Worm (Caenorhabditis elegans) whole organism, L4 larva: Measurements from ENCODE around the gene rps-16.
A peak's percentile ranks its signal among the peaks of the same experiment; 100 is the strongest.

Source experiments
- F10B5.3 ChIP-seq: sonication (generic microtip); optimal IDR thresholded peaks from 2 replicates; lab custom pipeline; 2016; ENCODE audit warnings: mild to moderate bottlenecking, missing genetic modification characterization, missing compliant biosample characterization
- F26F4.8 ChIP-seq: fragments of 200-800 bp; sonication (Bioruptor generic); conservative IDR thresholded peaks from 2 replicates; pipeline ENCODE4 v1.3.6; 2022; ENCODE audit warnings: missing genetic modification characterization, missing compliant biosample characterization
- F37D6.2 ChIP-seq: sonication (generic microtip); optimal IDR thresholded peaks from 2 replicates; lab custom pipeline; 2016; ENCODE audit warnings: mild to moderate bottlenecking, missing genetic modification characterization, missing compliant biosample characterization
- F44E2.7 ChIP-seq: fragments of 200-800 bp; sonication (Bioruptor generic); IDR thresholded peaks from 2 replicates; pipeline ENCODE4 v2.1.2; 2022; ENCODE audit warnings: missing genetic modification characterization, missing compliant biosample characterization
- Y48G9A.11 ChIP-seq: fragments of 200-800 bp; sonication (Bioruptor generic); IDR thresholded peaks from 2 replicates; pipeline ENCODE4 v1.3.6; 2022; ENCODE audit warnings: missing genetic modification reagents, missing genetic modification characterization, missing compliant biosample characterization
- Y5F2A.4 ChIP-seq: fragments of 200-800 bp; sonication (Bioruptor generic); optimal IDR thresholded peaks from 2 replicates; lab custom pipeline; 2018; ENCODE audit warnings: mild to moderate bottlenecking, missing genetic modification characterization, missing compliant biosample characterization
- Y75B8A.6 ChIP-seq: fragments of 200-800 bp; sonication (Bioruptor generic); IDR thresholded peaks from 2 replicates; pipeline ENCODE4 v1.3.6; 2022; ENCODE audit warnings: missing genetic modification reagents, missing genetic modification characterization, missing compliant biosample characterization
- ZK337.2 ChIP-seq: fragments of 200-800 bp; sonication (Bioruptor generic); IDR thresholded peaks from 2 replicates; pipeline ENCODE4 v1.3.6; 2022; ENCODE audit warnings: missing genetic modification reagents, missing genetic modification characterization, missing compliant biosample characterization
- ZK546.5 ChIP-seq, 2 experiments: sonication (generic microtip); optimal IDR thresholded peaks; 2 replicates each; lab custom pipeline; 2017; ENCODE audit warnings: missing biosample characterization in 2 of 2, missing genetic modification characterization in 2 of 2
- ama-1 ChIP-seq: fragments of 150-350 bp; optimal IDR thresholded peaks from 2 replicates; lab custom pipeline; 2014; ENCODE audit warnings: inconsistent platforms, mixed read lengths
- attf-4 ChIP-seq: sonication (generic microtip); optimal IDR thresholded peaks from 3 replicates; lab custom pipeline; 2017; ENCODE audit warnings: missing biosample characterization, missing genetic modification characterization
- ceh-32 ChIP-seq: sonication (generic microtip); optimal IDR thresholded peaks from 2 replicates; lab custom pipeline; 2016; ENCODE audit warnings: mild to moderate bottlenecking, missing genetic modification characterization, missing compliant biosample characterization; ENCODE audit not compliant: poor library complexity
- ctbp-1 ChIP-seq: fragments of 200-800 bp; sonication (Bioruptor generic); IDR thresholded peaks from 2 replicates; pipeline ENCODE4 v1.3.6; 2022; ENCODE audit warnings: missing genetic modification reagents, missing genetic modification characterization, missing compliant biosample characterization
- daf-12 ChIP-seq: fragments of 150-350 bp; optimal IDR thresholded peaks from 2 replicates; lab custom pipeline; 2014; ENCODE audit warnings: missing biosample characterization, missing genetic modification reagents, missing genetic modification characterization
- dmd-9 ChIP-seq: fragments of 200-800 bp; sonication (Bioruptor generic); IDR thresholded peaks from 2 replicates; pipeline ENCODE4 v1.3.6; 2022; ENCODE audit warnings: missing genetic modification reagents, missing genetic modification characterization, missing compliant biosample characterization
- dpl-1 ChIP-seq: fragments of 150-350 bp; optimal IDR thresholded peaks from 2 replicates; lab custom pipeline; 2014; ENCODE audit warnings: missing biosample characterization, missing genetic modification reagents, missing genetic modification characterization
- dve-1 ChIP-seq: sonication (generic microtip); optimal IDR thresholded peaks from 2 replicates; lab custom pipeline; 2017; ENCODE audit warnings: antibody characterized with exemption, mild to moderate bottlenecking, missing genetic modification characterization, missing compliant biosample characterization; ENCODE audit not compliant: insufficient read depth
- fkh-10 ChIP-seq: fragments of 150-350 bp; optimal IDR thresholded peaks from 2 replicates; lab custom pipeline; 2014; ENCODE audit warnings: missing biosample characterization, missing genetic modification reagents, missing genetic modification characterization
- fos-1 ChIP-seq: fragments of 150-350 bp; optimal IDR thresholded peaks from 2 replicates; lab custom pipeline; 2014; ENCODE audit warnings: missing biosample characterization, missing genetic modification characterization
- hif-1 ChIP-seq, 2 experiments: sonication (generic microtip); optimal IDR thresholded peaks; 2 replicates each; lab custom pipeline; 2016 to 2017; ENCODE audit warnings: missing compliant biosample characterization in 2 of 2, missing genetic modification characterization in 2 of 2, missing genetic modification reagents in 2 of 2, missing genotype in 2 of 2, mild to moderate bottlenecking in 1 of 2
- hlh-11 ChIP-seq: fragments of 200-800 bp; sonication (Bioruptor generic); optimal IDR thresholded peaks from 2 replicates; lab custom pipeline; 2018; ENCODE audit warnings: mild to moderate bottlenecking, missing genetic modification characterization, missing compliant biosample characterization
- hlh-30 ChIP-seq: sonication (generic microtip); optimal IDR thresholded peaks from 2 replicates; lab custom pipeline; 2017; ENCODE audit warnings: antibody characterized with exemption, mild to moderate bottlenecking, missing genetic modification characterization, missing compliant biosample characterization; ENCODE audit not compliant: insufficient read depth
- jun-1 ChIP-seq: fragments of 150-350 bp; optimal IDR thresholded peaks from 2 replicates; lab custom pipeline; 2014; ENCODE audit warnings: missing biosample characterization, missing genetic modification reagents, missing genetic modification characterization
- lin-13 ChIP-seq: fragments of 150-350 bp; optimal IDR thresholded peaks from 2 replicates; lab custom pipeline; 2014; ENCODE audit warnings: missing biosample characterization, missing genetic modification reagents, missing genetic modification characterization
- lin-39 ChIP-seq: fragments of 150-350 bp; optimal IDR thresholded peaks from 2 replicates; lab custom pipeline; 2014; ENCODE audit warnings: missing biosample characterization, missing genetic modification reagents, missing genetic modification characterization
- lir-3 ChIP-seq: sonication (generic microtip); optimal IDR thresholded peaks from 2 replicates; lab custom pipeline; 2016; ENCODE audit warnings: mild to moderate bottlenecking, missing genetic modification characterization, missing compliant biosample characterization
- madf-9 ChIP-seq: fragments of 200-800 bp; sonication (Bioruptor generic); conservative IDR thresholded peaks from 2 replicates; pipeline ENCODE4 v1.3.6; 2022; ENCODE audit warnings: missing genetic modification reagents, missing genetic modification characterization, missing compliant biosample characterization
- mxl-2 ChIP-seq: fragments of 200-800 bp; sonication (Bioruptor generic); conservative IDR thresholded peaks from 2 replicates; pipeline ENCODE4 v1.3.6; 2022; ENCODE audit warnings: missing genetic modification reagents, missing genetic modification characterization, missing compliant biosample characterization
- nhr-11 ChIP-seq: fragments of 150-350 bp; optimal IDR thresholded peaks from 2 replicates; lab custom pipeline; 2014; ENCODE audit warnings: missing biosample characterization, missing genetic modification characterization
- nhr-111 ChIP-seq: fragments of 200-800 bp; sonication (Bioruptor generic); optimal IDR thresholded peaks from 2 replicates; lab custom pipeline; 2018; ENCODE audit warnings: mild to moderate bottlenecking, missing genetic modification characterization, missing compliant biosample characterization
- nhr-48 ChIP-seq: sonication (generic microtip); optimal IDR thresholded peaks from 2 replicates; lab custom pipeline; 2016; ENCODE audit warnings: mild to moderate bottlenecking, missing genetic modification characterization, missing compliant biosample characterization
- nhr-6 ChIP-seq: fragments of 150-350 bp; optimal IDR thresholded peaks from 2 replicates; lab custom pipeline; 2014; ENCODE audit warnings: missing biosample characterization, missing genetic modification characterization
- nhr-76 ChIP-seq: fragments of 150-350 bp; optimal IDR thresholded peaks from 2 replicates; lab custom pipeline; 2014; ENCODE audit warnings: missing biosample characterization, missing genetic modification characterization
- rbr-2 ChIP-seq: sonication (generic microtip); optimal IDR thresholded peaks from 2 replicates; lab custom pipeline; 2016; ENCODE audit warnings: missing genotype, missing genetic modification characterization, missing compliant biosample characterization
- set-16 ChIP-seq: fragments of 200-800 bp; sonication (Bioruptor generic); IDR thresholded peaks from 2 replicates; pipeline ENCODE4 v1.3.6; 2022; ENCODE audit warnings: missing genetic modification reagents, missing genetic modification characterization, missing compliant biosample characterization
- spr-3 ChIP-seq: fragments of 200-800 bp; sonication (Bioruptor generic); optimal IDR thresholded peaks from 2 replicates; lab custom pipeline; 2018; ENCODE audit warnings: mild to moderate bottlenecking, missing genetic modification characterization, missing compliant biosample characterization
- tra-1 ChIP-seq: fragments of 200-800 bp; sonication (Bioruptor generic); IDR thresholded peaks from 2 replicates; pipeline ENCODE4 v1.3.6; 2022; ENCODE audit warnings: missing genetic modification reagents, missing genetic modification characterization, missing compliant biosample characterization
- unc-130 ChIP-seq: sonication (generic microtip); optimal IDR thresholded peaks from 2 replicates; lab custom pipeline; 2016; ENCODE audit warnings: missing genetic modification reagents, missing genetic modification characterization, missing compliant biosample characterization
- unc-62 ChIP-seq, 3 experiments: fragments of 150-350 bp in 1 of 3; sonication (generic microtip); optimal IDR thresholded peaks in 2 of 3; peaks in 1 of 3; 1 replicate in 1 of 3; 2 replicates in 2 of 3; lab custom pipeline; 2014 to 2017; ENCODE audit warnings: missing biosample characterization in 3 of 3, missing genetic modification characterization in 3 of 3, missing genetic modification reagents in 3 of 3, missing genotype in 1 of 3
- vab-7 ChIP-seq: fragments of 200-800 bp; sonication (Bioruptor generic); IDR thresholded peaks from 2 replicates; pipeline ENCODE4 v1.3.6; 2022; ENCODE audit warnings: missing genetic modification reagents, missing genetic modification characterization, missing compliant biosample characterization
- zfp-2 ChIP-seq: sonication (generic microtip); optimal IDR thresholded peaks from 2 replicates; lab custom pipeline; 2016; ENCODE audit warnings: mild to moderate bottlenecking, missing genetic modification characterization, missing compliant biosample characterization
- zip-11 ChIP-seq: fragments of 200-800 bp; sonication (Bioruptor generic); IDR thresholded peaks from 2 replicates; pipeline ENCODE4 v1.3.6; 2022; ENCODE audit warnings: missing genetic modification characterization, missing compliant biosample characterization
- zip-2 ChIP-seq: fragments of 150-350 bp; optimal IDR thresholded peaks from 2 replicates; lab custom pipeline; 2014; ENCODE audit warnings: missing biosample characterization, missing genetic modification characterization

The rps-16 gene

ce11 chrV:15012542-15013301 lies 12.4 kb upstream of the rps-16 start (continued):
- TF ChIP-seq F44E2.7 (GFP tag; lab: Robert Waterston, UW) (no peak), hlh-11 (peak; percentile 16), jun-1 (tag; lab: Kevin White, UChicago) (no peak), vab-7 (GFP tag; lab: Robert Waterston, UW) (peak; percentile 60), zfp-2 (no peak), fos-1 (tag; lab: Kevin White, UChicago) (no peak), nhr-6 (tag; lab: Kevin White, UChicago) (no peak), lir-3 (no peak), zip-11 (GFP tag; lab: Robert Waterston, UW) (no peak), F37D6.2 (tag; lab: Kevin White, UChicago) (no peak), nhr-11 (tag; lab: Kevin White, UChicago) (no peak), F26F4.8 (GFP tag; lab: Robert Waterston, UW) (no peak), hlh-30 (peak; percentile 29), set-16 (GFP tag; lab: Robert Waterston, UW) (no peak), dmd-9 (GFP tag; lab: Robert Waterston, UW) (no peak), lin-13 (GFP tag; lab: Kevin White, UChicago) (no peak)

- TF ChIP-seq Y5F2A.4 (GFP tag; lab: Kevin White, UChicago) (no peak), ama-1 (lab: Kevin White, UChicago) (peak; percentile 42)
Measured at ce11 chrV:15011560-15011959, 11.2 kb upstream of the rps-16 start, which contains the start of gene nmr-2. TSS of gene nmr-2 (minus strand) at chrV:15011660.

ce11 chrV:15004800-15005199 lies 4.5 kb upstream of the rps-16 start, which contains the start of gene hrde-2:
TSS of gene hrde-2 (plus strand) at chrV:15005100.
- TF ChIP-seq attf-4 (tag; lab: Kevin White, UChicago) (no peak), ama-1 (lab: Kevin White, UChicago) (no peak), ZK546.5 (tag; optimal IDR thresholded peaks at IDR 0.05; lab: Kevin White, UChicago) (no peak), set-16 (GFP tag; lab: Robert Waterston, UW) (no peak), rbr-2 (tag; lab: Kevin White, UChicago) (no peak), F44E2.7 (GFP tag; lab: Robert Waterston, UW) (no peak), madf-9 (GFP tag; lab: Robert Waterston, UW) (no peak), jun-1 (tag; lab: Kevin White, UChicago) (no peak), ctbp-1 (GFP tag; lab: Robert Waterston, UW) (no peak), zip-2 (tag; lab: Kevin White, UChicago) (no peak), nhr-6 (tag; lab: Kevin White, UChicago) (no peak), nhr-76 (tag; lab: Kevin White, UChicago) (no peak), ceh-32 (tag; lab: Kevin White, UChicago) (no peak), lin-39 (no peak), tra-1 (GFP tag; lab: Robert Waterston, UW) (no peak)

- peak; percentile 81 for TF ChIP-seq dpl-1 (GFP tag; lab: Kevin White, UChicago)
- no peak for TF ChIP-seq ZK546.5 (tag; optimal IDR thresholded peaks at IDR 0.05; lab: Kevin White, UChicago)
- TF ChIP-seq unc-130 (GFP tag; lab: Kevin White, UChicago), result peak; percentile 94
- no peak for TF ChIP-seq nhr-111 (GFP tag; lab: Kevin White, UChicago)
- peak; percentile 44 for TF ChIP-seq nhr-48 (tag; lab: Kevin White, UChicago)
- no peak for TF ChIP-seq Y75B8A.6 (GFP tag; lab: Robert Waterston, UW)
- TF ChIP-seq nhr-6 (tag; lab: Kevin White, UChicago), result peak; percentile 95
- peak; percentile 8 for TF ChIP-seq spr-3
- TF ChIP-seq lin-39, result no peak
- TF ChIP-seq daf-12 (tag; lab: Kevin White, UChicago), result no peak
- TF ChIP-seq fkh-10 (GFP tag; lab: Kevin White, UChicago), result peak; percentile 86
- no peak for TF ChIP-seq F10B5.3
- peak; percentile 87 for TF ChIP-seq Y48G9A.11
- no peak for TF ChIP-seq ZK337.2 (GFP tag; lab: Robert Waterston, UW)
- TF ChIP-seq hlh-11, result peak; percentile 88
- TF ChIP-seq dve-1 (tag; lab: Kevin White, UChicago), result peak; percentile 89
- TF ChIP-seq mxl-2 (GFP tag; lab: Robert Waterston, UW), result no peak
- peak in 1 of 2 experiments; percentile 99 for TF ChIP-seq unc-62 (GFP tag; optimal IDR thresholded peaks at IDR 0.05 in 1 of 2; lab: Kevin White, UChicago)
- no peak for TF ChIP-seq unc-62 (tag; optimal IDR thresholded peaks at IDR 0.05; lab: Kevin White, UChicago)
- TF ChIP-seq nhr-11 (tag; lab: Kevin White, UChicago), result peak; percentile 91
- peak in 1 of 2 experiments; percentile 91 for TF ChIP-seq hif-1 (tag; optimal IDR thresholded peaks at IDR 0.05; lab: Kevin White, UChicago)
Measured at ce11 chrV:15002184-15002690, 1.9 kb upstream of the rps-16 start, which contains the start of the genes fib-1 and mut-15. TSS of gene fib-1 (minus strand) at chrV:15002223. TSS of gene mut-15 (plus strand) at chrV:15002543.
